Fruit fly (Drosophila melanogaster) whole organism, wandering third instar larva: ENCODE measurements around the gene CG12766.

Experiments
- Abd-B ChIP-seq: fragments of >200 bp; optimal IDR thresholded peaks from 2 replicates; lab custom pipeline; 2017; ENCODE audit warnings: missing biosample characterization, missing genetic modification characterization
- CG32264 ChIP-seq: fragments of 200-800 bp; sonication (Bioruptor generic); optimal IDR thresholded peaks from 2 replicates; lab custom pipeline; 2016; ENCODE audit warnings: missing biosample characterization, missing genetic modification characterization
- CG9705 ChIP-seq: fragments of 200-800 bp; sonication (Bioruptor generic); optimal IDR thresholded peaks from 2 replicates; lab custom pipeline; 2018; ENCODE audit warnings: missing biosample characterization, mild to moderate bottlenecking, missing genetic modification characterization
- CrebA ChIP-seq: fragments of 200-800 bp; sonication (Bioruptor generic); optimal IDR thresholded peaks from 2 replicates; lab custom pipeline; 2016; ENCODE audit warnings: missing biosample characterization, mild to moderate bottlenecking, missing genetic modification characterization, borderline replicate concordance
- Dfd ChIP-seq: fragments of >200 bp; optimal IDR thresholded peaks from 2 replicates; lab custom pipeline; 2017; ENCODE audit warnings: missing biosample characterization, missing genetic modification characterization
- Dif ChIP-seq: fragments of 200-275, 200-300 bp; sonication (Bioruptor generic); optimal IDR thresholded peaks from 2 replicates; lab custom pipeline; 2018; ENCODE audit warnings: missing biosample characterization, missing genetic modification characterization; ENCODE audit not compliant: partially characterized antibody
- GATAd ChIP-seq: sonication (Bioruptor generic); optimal IDR thresholded peaks from 2 replicates; lab custom pipeline; 2016; ENCODE audit warnings: missing biosample characterization, missing genetic modification characterization
- HLH106 ChIP-seq: fragments of 200-800 bp; optimal IDR thresholded peaks from 3 replicates; lab custom pipeline; 2019; ENCODE audit warnings: missing biosample characterization, mild to moderate bottlenecking, missing genetic modification characterization, moderate library complexity
- Hnf4 ChIP-seq: fragments of 200-800 bp; sonication (Bioruptor generic); optimal IDR thresholded peaks from 2 replicates; lab custom pipeline; 2016; ENCODE audit warnings: missing biosample characterization, mild to moderate bottlenecking, missing genetic modification characterization
- Hr78 ChIP-seq: fragments of >200 bp; optimal IDR thresholded peaks from 2 replicates; lab custom pipeline; 2017; ENCODE audit warnings: missing biosample characterization, missing genetic modification characterization
- Hr83 ChIP-seq: fragments of 200-300 bp; sonication (Bioruptor generic); optimal IDR thresholded peaks from 2 replicates; lab custom pipeline; 2016; ENCODE audit warnings: missing biosample characterization, mild to moderate bottlenecking, missing genetic modification characterization, moderate library complexity; ENCODE audit not compliant: poor library complexity, severe bottlenecking
- Jra ChIP-seq: sonication (Bioruptor generic); optimal IDR thresholded peaks from 2 replicates; lab custom pipeline; 2016; ENCODE audit warnings: missing biosample characterization, missing genetic modification characterization
- Mio ChIP-seq: sonication (Bioruptor generic); optimal IDR thresholded peaks from 2 replicates; lab custom pipeline; 2016; ENCODE audit warnings: missing biosample characterization, missing genetic modification characterization
- Myc ChIP-seq: fragments of >200 bp; optimal IDR thresholded peaks from 2 replicates; lab custom pipeline; 2017
- N ChIP-seq: fragments of >200 bp; optimal IDR thresholded peaks from 2 replicates; lab custom pipeline; 2018; ENCODE audit warnings: missing biosample characterization, missing external identifiers, missing genetic modification characterization
- OdsH ChIP-seq: fragments of 200-800 bp; sonication (Bioruptor generic); optimal IDR thresholded peaks from 2 replicates; lab custom pipeline; 2016; ENCODE audit warnings: missing biosample characterization, mild to moderate bottlenecking, missing genetic modification characterization
- Rel ChIP-seq, 2 experiments: fragments of 200-800 bp; sonication (Bioruptor generic) in 1 of 2; optimal IDR thresholded peaks; 2 replicates in 1 of 2; 3 replicates in 1 of 2; lab custom pipeline; 2016 to 2019; ENCODE audit warnings: mild to moderate bottlenecking in 2 of 2, missing biosample characterization in 2 of 2, missing genetic modification characterization in 2 of 2, moderate library complexity in 1 of 2
- Sp1 ChIP-seq: fragments of 200-800 bp; sonication (Bioruptor generic); optimal IDR thresholded peaks from 3 replicates; lab custom pipeline; 2019; ENCODE audit warnings: missing biosample characterization, mild to moderate bottlenecking, missing genetic modification characterization, moderate library complexity
- Vsx2 ChIP-seq: fragments of 200-300, 225-300 bp; sonication (Bioruptor generic); optimal IDR thresholded peaks from 2 replicates; lab custom pipeline; 2018; ENCODE audit warnings: missing biosample characterization, missing genetic modification characterization; ENCODE audit not compliant: partially characterized antibody
- br ChIP-seq: fragments of 200-800 bp; sonication (Bioruptor generic); optimal IDR thresholded peaks from 2 replicates; lab custom pipeline; 2016; ENCODE audit warnings: missing biosample characterization, missing genetic modification characterization
- brk ChIP-seq: fragments of 200-800 bp; sonication (Bioruptor generic); optimal IDR thresholded peaks from 2 replicates; lab custom pipeline; 2016; ENCODE audit warnings: missing biosample characterization, mild to moderate bottlenecking, missing genetic modification characterization
- dl ChIP-seq, 2 experiments: fragments of 175-275, 200-275 bp in 1 of 2; fragments of 200-275 bp in 1 of 2; sonication (Bioruptor generic); optimal IDR thresholded peaks; lab custom pipeline; 2018; ENCODE audit warnings: mild to moderate bottlenecking in 2 of 2, missing biosample characterization in 2 of 2, missing genetic modification characterization in 2 of 2, moderate library complexity in 2 of 2; ENCODE audit not compliant: partially characterized antibody in 2 of 2, insufficient read depth in 1 of 2
- dmrt93B ChIP-seq: fragments of 200-800 bp; sonication (Bioruptor generic); optimal IDR thresholded peaks from 2 replicates; lab custom pipeline; 2018; ENCODE audit warnings: missing biosample characterization, mild to moderate bottlenecking, missing genetic modification characterization
- dsf ChIP-seq: sonication (Bioruptor generic); optimal IDR thresholded peaks from 2 replicates; lab custom pipeline; 2016; ENCODE audit warnings: missing biosample characterization, missing genetic modification characterization, borderline replicate concordance
- ey ChIP-seq: fragments of 200-800 bp; sonication (Bioruptor generic); optimal IDR thresholded peaks from 2 replicates; lab custom pipeline; 2016; ENCODE audit warnings: missing biosample characterization, missing genetic modification characterization
- foxo ChIP-seq, 2 experiments: fragments of 200-800 bp; sonication (Bioruptor generic); optimal IDR thresholded peaks; 2 replicates in 1 of 2; 3 replicates in 1 of 2; lab custom pipeline; 2016 to 2017; ENCODE audit warnings: missing biosample characterization in 2 of 2, missing genetic modification characterization in 2 of 2
- fru ChIP-seq: fragments of 200-800 bp; sonication (Bioruptor generic); optimal IDR thresholded peaks from 3 replicates; lab custom pipeline; 2016; ENCODE audit warnings: missing biosample characterization, mild to moderate bottlenecking, missing genetic modification characterization
- h ChIP-seq: fragments of 200-800 bp; sonication (Bioruptor generic); optimal IDR thresholded peaks from 3 replicates; lab custom pipeline; 2016; ENCODE audit warnings: missing biosample characterization, mild to moderate bottlenecking, missing genetic modification characterization
- jim ChIP-seq: fragments of 175-275, 200-325 bp; sonication (Bioruptor generic); optimal IDR thresholded peaks from 2 replicates; lab custom pipeline; 2016; ENCODE audit warnings: missing biosample characterization, mild to moderate bottlenecking, missing genetic modification characterization
- lola ChIP-seq: fragments of >200 bp; optimal IDR thresholded peaks from 2 replicates; lab custom pipeline; 2017; ENCODE audit warnings: missing biosample characterization, missing genetic modification characterization
- pan ChIP-seq: fragments of >200 bp; optimal IDR thresholded peaks from 2 replicates; lab custom pipeline; 2017
- psq ChIP-seq: fragments of 200-800 bp; sonication (Bioruptor generic); optimal IDR thresholded peaks from 3 replicates; lab custom pipeline; 2017; ENCODE audit warnings: missing biosample characterization, mild to moderate bottlenecking, missing genetic modification characterization, moderate library complexity
- rgr ChIP-seq: fragments of 200-800 bp; sonication (Bioruptor generic); optimal IDR thresholded peaks from 3 replicates; lab custom pipeline; 2016; ENCODE audit warnings: missing biosample characterization, mild to moderate bottlenecking, missing genetic modification characterization
- sage ChIP-seq: fragments of 200-800 bp; sonication (Bioruptor generic); optimal IDR thresholded peaks from 2 replicates; lab custom pipeline; 2016; ENCODE audit warnings: missing biosample characterization, mild to moderate bottlenecking, missing genetic modification characterization
- sv ChIP-seq: fragments of 200-800 bp; sonication (Bioruptor generic); optimal IDR thresholded peaks from 3 replicates; lab custom pipeline; 2016; ENCODE audit warnings: missing biosample characterization, missing genetic modification characterization
- tai ChIP-seq: sonication (Bioruptor generic); optimal IDR thresholded peaks from 2 replicates; lab custom pipeline; 2016; ENCODE audit warnings: missing biosample characterization, missing genetic modification characterization
- usp ChIP-seq: fragments of >200 bp; optimal IDR thresholded peaks from 2 replicates; lab custom pipeline; 2017; ENCODE audit warnings: missing biosample characterization, missing genetic modification characterization
- woc ChIP-seq: sonication (Bioruptor generic); optimal IDR thresholded peaks from 2 replicates; lab custom pipeline; 2016; ENCODE audit warnings: missing biosample characterization, mild to moderate bottlenecking, missing genetic modification characterization

The CG12766 gene

dm6 chr3L:3898978-3899377 is 40.9 kb downstream of the CG12766 start, which contains the start of gene Ccz1:
TSS of gene Ccz1 (minus strand) at chr3L:3899156.
- TF ChIP-seq sv (GFP tag; lab: Kevin White, UChicago) (peak; percentile 62), CG32264 (GFP tag; lab: Kevin White, UChicago) (peak; percentile 51), psq (GFP tag; lab: Kevin White, UChicago) (peak; percentile 60), Rel (GFP tag; optimal IDR thresholded peaks at IDR 0.05; lab: Kevin White, UChicago) (no peak), Rel (tag; optimal IDR thresholded peaks at IDR 0.05; lab: Kevin White, UChicago) (peak; percentile 32), dl (GFP tag; optimal IDR thresholded peaks at IDR 0.05; lab: Kevin White, UChicago; ENCODE audit: insufficient read depth in 1 of 2, partially characterized antibody in 2 of 2) (no peak), ey (GFP tag; lab: Kevin White, UChicago) (peak; percentile 64), Sp1 (GFP tag; lab: Kevin White, UChicago) (peak; percentile 40), OdsH (GFP tag; lab: Kevin White, UChicago) (peak; percentile 66), foxo (GFP tag; optimal IDR thresholded peaks at IDR 0.05; lab: Kevin White, UChicago) (peak; percentile 21 to 67), GATAd (GFP tag; lab: Kevin White, UChicago) (peak; percentile 71), Jra (GFP tag; lab: Kevin White, UChicago) (peak; percentile 86), HLH106 (tag; lab: Kevin White, UChicago) (peak; percentile 23), Mio (GFP tag; lab: Kevin White, UChicago) (no peak), rgr (GFP tag; lab: Kevin White, UChicago) (peak; percentile 85), dsf (GFP tag; lab: Kevin White, UChicago) (peak; percentile 70), Hnf4 (GFP tag; lab: Kevin White, UChicago) (peak; percentile 90), pan (lab: Kevin White, UChicago) (no peak), CG9705 (GFP tag; lab: Kevin White, UChicago) (peak; percentile 64), lola (no peak), Dfd (GFP tag; lab: Kevin White, UChicago) (no peak), Hr78 (GFP tag; lab: Kevin White, UChicago) (no peak), sage (GFP tag; lab: Kevin White, UChicago) (no peak), Vsx2 (GFP tag; lab: Kevin White, UChicago) (no peak), brk (no peak), Hr83 (GFP tag; lab: Kevin White, UChicago) (peak; percentile 97), Myc (lab: Kevin White, UChicago) (no peak), usp (GFP tag; lab: Kevin White, UChicago) (no peak), dmrt93B (GFP tag; lab: Kevin White, UChicago) (peak; percentile 50), woc (GFP tag; lab: Kevin White, UChicago) (peak; percentile 28), CrebA (no peak), Abd-B (no peak), tai (GFP tag; lab: Kevin White, UChicago) (no peak), Dif (GFP tag; lab: Kevin White, UChicago) (no peak), N (GFP tag; lab: Kevin White, UChicago) (no peak), br (GFP tag; lab: Kevin White, UChicago) (peak; percentile 54), h (peak; percentile 73), fru (GFP tag; lab: Kevin White, UChicago) (peak; percentile 48), jim (peak; percentile 85)

- no peak for TF ChIP-seq dl (GFP tag; optimal IDR thresholded peaks at IDR 0.05; lab: Kevin White, UChicago; ENCODE audit: insufficient read depth in 1 of 2, partially characterized antibody in 2 of 2)
- TF ChIP-seq Jra (GFP tag; lab: Kevin White, UChicago): no peak
- TF ChIP-seq brk: no peak
- no peak for TF ChIP-seq sage (GFP tag; lab: Kevin White, UChicago)
- no peak for TF ChIP-seq fru (GFP tag; lab: Kevin White, UChicago)
- no peak for TF ChIP-seq CG9705 (GFP tag; lab: Kevin White, UChicago)
- no peak for TF ChIP-seq sv (GFP tag; lab: Kevin White, UChicago)
- no peak for TF ChIP-seq Vsx2 (GFP tag; lab: Kevin White, UChicago)
- TF ChIP-seq Sp1 (GFP tag; lab: Kevin White, UChicago): peak; percentile 24
- no peak for TF ChIP-seq Abd-B
- TF ChIP-seq N (GFP tag; lab: Kevin White, UChicago): no peak
- no peak for TF ChIP-seq lola
- TF ChIP-seq Rel (GFP tag; optimal IDR thresholded peaks at IDR 0.05; lab: Kevin White, UChicago): no peak
- TF ChIP-seq Rel (tag; optimal IDR thresholded peaks at IDR 0.05; lab: Kevin White, UChicago): peak; percentile 57
- no peak for TF ChIP-seq Hnf4 (GFP tag; lab: Kevin White, UChicago)
- no peak for TF ChIP-seq tai (GFP tag; lab: Kevin White, UChicago)
- TF ChIP-seq Dif (GFP tag; lab: Kevin White, UChicago): no peak
- no peak for TF ChIP-seq jim
- peak in 1 of 2 experiments; percentile 33 for TF ChIP-seq foxo (GFP tag; optimal IDR thresholded peaks at IDR 0.05; lab: Kevin White, UChicago)
- TF ChIP-seq psq (GFP tag; lab: Kevin White, UChicago): peak; percentile 32
- TF ChIP-seq Myc (lab: Kevin White, UChicago): no peak
- TF ChIP-seq Hr78 (GFP tag; lab: Kevin White, UChicago): no peak
- TF ChIP-seq Hr83 (GFP tag; lab: Kevin White, UChicago): no peak
- no peak for TF ChIP-seq dmrt93B (GFP tag; lab: Kevin White, UChicago)
- TF ChIP-seq CrebA: no peak
- TF ChIP-seq pan (lab: Kevin White, UChicago): no peak
- no peak for TF ChIP-seq usp (GFP tag; lab: Kevin White, UChicago)
- TF ChIP-seq br (GFP tag; lab: Kevin White, UChicago): peak; percentile 13
- peak; percentile 44 for TF ChIP-seq rgr (GFP tag; lab: Kevin White, UChicago)
- peak; percentile 41 for TF ChIP-seq h
- TF ChIP-seq GATAd (GFP tag; lab: Kevin White, UChicago): no peak
- no peak for TF ChIP-seq ey (GFP tag; lab: Kevin White, UChicago)
- no peak for TF ChIP-seq Dfd (GFP tag; lab: Kevin White, UChicago)
- TF ChIP-seq dsf (GFP tag; lab: Kevin White, UChicago): no peak
- TF ChIP-seq OdsH (GFP tag; lab: Kevin White, UChicago): no peak
- no peak for TF ChIP-seq Mio (GFP tag; lab: Kevin White, UChicago)
- no peak for TF ChIP-seq woc (GFP tag; lab: Kevin White, UChicago)
- TF ChIP-seq CG32264 (GFP tag; lab: Kevin White, UChicago): no peak
- TF ChIP-seq HLH106 (tag; lab: Kevin White, UChicago): peak; percentile 11
Measured at dm6 chr3L:3896553-3897034, 43.3 kb downstream of the CG12766 start, which contains the start of the genes Gr63a and Lamtor4. TSS of gene Gr63a (minus strand) at chr3L:3896603. TSS of gene Lamtor4 (plus strand) at chr3L:3896900.
